Worm (Caenorhabditis elegans) whole organism, L2 larva: Measurements from ENCODE around the gene E04F6.6.
A peak's percentile ranks its signal among the peaks of the same experiment; 100 is the strongest.

ENCODE experiments used
- C34F6.9 ChIP-seq: fragments of 150-350 bp; optimal IDR thresholded peaks from 2 replicates; lab custom pipeline; 2014; ENCODE audit warnings: missing biosample characterization, missing genetic modification characterization
- F13H6.1 ChIP-seq: sonication (generic microtip); optimal IDR thresholded peaks from 2 replicates; lab custom pipeline; 2016; ENCODE audit warnings: missing genetic modification characterization, missing compliant biosample characterization
- R02D3.7 ChIP-seq: fragments of 150-350 bp; optimal IDR thresholded peaks from 2 replicates; lab custom pipeline; 2014; ENCODE audit warnings: missing biosample characterization, missing genetic modification characterization
- Y55F3AM.14 ChIP-seq: fragments of 200-800 bp; sonication (Bioruptor generic); optimal IDR thresholded peaks from 2 replicates; lab custom pipeline; 2018; ENCODE audit warnings: mild to moderate bottlenecking, missing genetic modification characterization, missing compliant biosample characterization
- ama-1 ChIP-seq: fragments of 150-350 bp; optimal IDR thresholded peaks from 2 replicates; lab custom pipeline; 2018; ENCODE audit warnings: inconsistent platforms
- blmp-1 ChIP-seq: sonication (generic microtip); optimal IDR thresholded peaks from 2 replicates; lab custom pipeline; 2017; ENCODE audit warnings: missing genetic modification characterization, mild to moderate bottlenecking, missing compliant biosample characterization, antibody characterized with exemption, moderate library complexity; ENCODE audit not compliant: insufficient read depth
- crh-2 ChIP-seq: sonication (generic microtip); optimal IDR thresholded peaks from 2 replicates; lab custom pipeline; 2017; ENCODE audit warnings: missing biosample characterization, missing genetic modification characterization
- dmd-4 ChIP-seq: sonication (generic microtip); optimal IDR thresholded peaks from 2 replicates; lab custom pipeline; 2017; ENCODE audit warnings: missing biosample characterization, missing genetic modification characterization
- elt-1 ChIP-seq: fragments of 150-350 bp; optimal IDR thresholded peaks from 2 replicates; lab custom pipeline; 2014; ENCODE audit warnings: missing biosample characterization, missing genetic modification characterization
- elt-3 ChIP-seq: sonication (generic microtip); optimal IDR thresholded peaks from 2 replicates; lab custom pipeline; 2017; ENCODE audit warnings: missing biosample characterization, missing genetic modification characterization
- fos-1 ChIP-seq: fragments of 150-350 bp; optimal IDR thresholded peaks from 2 replicates; lab custom pipeline; 2014; ENCODE audit warnings: missing biosample characterization, missing genetic modification characterization
- gmeb-1 ChIP-seq: fragments of 150-350 bp; optimal IDR thresholded peaks from 2 replicates; lab custom pipeline; 2014; ENCODE audit warnings: missing biosample characterization, missing genetic modification characterization
- lin-11 ChIP-seq: fragments of 150-350 bp; sonication (generic microtip); optimal IDR thresholded peaks from 2 replicates; lab custom pipeline; 2014; ENCODE audit warnings: missing biosample characterization, missing genetic modification characterization, inconsistent platforms, mixed read lengths
- lin-13 ChIP-seq: fragments of 150-350 bp; optimal IDR thresholded peaks from 2 replicates; lab custom pipeline; 2014; ENCODE audit warnings: missing biosample characterization, missing genetic modification reagents, missing genetic modification characterization
- lin-39 ChIP-seq: fragments of 150-350 bp; optimal IDR thresholded peaks from 2 replicates; lab custom pipeline; 2014; ENCODE audit warnings: missing biosample characterization, missing genetic modification reagents, missing genetic modification characterization
- lsy-2 ChIP-seq, 2 experiments: fragments of 150-350 bp in 1 of 2; sonication (generic microtip) in 1 of 2; optimal IDR thresholded peaks; 2 replicates each; lab custom pipeline; 2014 to 2017; ENCODE audit warnings: missing biosample characterization in 2 of 2, missing genetic modification characterization in 2 of 2
- mbf-1 ChIP-seq: sonication (generic microtip); optimal IDR thresholded peaks from 2 replicates; lab custom pipeline; 2017; ENCODE audit warnings: missing biosample characterization, missing genetic modification characterization
- nhr-11 ChIP-seq: fragments of 150-350 bp; optimal IDR thresholded peaks from 2 replicates; lab custom pipeline; 2014; ENCODE audit warnings: missing biosample characterization, missing genetic modification characterization
- nhr-12 ChIP-seq: fragments of 150-350 bp; optimal IDR thresholded peaks from 2 replicates; lab custom pipeline; 2014; ENCODE audit warnings: missing biosample characterization, missing genetic modification characterization
- nhr-129 ChIP-seq: fragments of 150-350 bp; optimal IDR thresholded peaks from 2 replicates; lab custom pipeline; 2014; ENCODE audit warnings: missing biosample characterization, missing genetic modification characterization
- nhr-237 ChIP-seq: fragments of 150-350 bp; optimal IDR thresholded peaks from 2 replicates; lab custom pipeline; 2014; ENCODE audit warnings: missing biosample characterization, missing genetic modification characterization
- nhr-25 ChIP-seq: fragments of 150-350 bp; sonication (generic microtip); optimal IDR thresholded peaks from 3 replicates; lab custom pipeline; 2014; ENCODE audit warnings: missing biosample characterization, missing genetic modification characterization
- nhr-77 ChIP-seq: fragments of 150-350 bp; optimal IDR thresholded peaks from 2 replicates; lab custom pipeline; 2014; ENCODE audit warnings: missing biosample characterization, missing genetic modification characterization
- peb-1 ChIP-seq: fragments of 150-350 bp; optimal IDR thresholded peaks from 2 replicates; lab custom pipeline; 2014; ENCODE audit warnings: missing biosample characterization, missing genetic modification characterization
- sem-4 ChIP-seq: fragments of 150-350 bp; optimal IDR thresholded peaks from 2 replicates; lab custom pipeline; 2014; ENCODE audit warnings: missing biosample characterization, missing genetic modification reagents, missing genetic modification characterization
- sma-3 ChIP-seq: sonication (generic microtip); optimal IDR thresholded peaks from 2 replicates; lab custom pipeline; 2016; ENCODE audit warnings: missing genetic modification reagents, missing genetic modification characterization, missing compliant biosample characterization
- sma-9 ChIP-seq, 2 experiments: fragments of 150-350 bp in 1 of 2; sonication (generic microtip) in 1 of 2; optimal IDR thresholded peaks; 2 replicates each; lab custom pipeline; 2014 to 2016; ENCODE audit warnings: missing genetic modification characterization in 2 of 2, mild to moderate bottlenecking in 1 of 2, missing biosample characterization in 1 of 2, missing compliant biosample characterization in 1 of 2, missing genetic modification reagents in 1 of 2, moderate library complexity in 1 of 2
- unc-55 ChIP-seq: fragments of 150-350 bp; sonication (generic microtip); optimal IDR thresholded peaks from 3 replicates; lab custom pipeline; 2014; ENCODE audit warnings: missing biosample characterization, missing genetic modification reagents, missing genetic modification characterization
- unc-62 ChIP-seq: fragments of 150-350 bp; optimal IDR thresholded peaks from 2 replicates; lab custom pipeline; 2014; ENCODE audit warnings: missing biosample characterization, missing genetic modification reagents, missing genetic modification characterization
- zag-1 ChIP-seq: fragments of 150-350 bp; optimal IDR thresholded peaks from 2 replicates; lab custom pipeline; 2014; ENCODE audit warnings: missing biosample characterization, missing genetic modification characterization
- ztf-1 ChIP-seq: fragments of 200-800 bp; sonication (Bioruptor generic); conservative IDR thresholded peaks from 2 replicates; pipeline ENCODE4 v1.3.6; 2022; ENCODE audit warnings: missing genetic modification characterization, missing compliant biosample characterization
- ztf-11 ChIP-seq: sonication (generic microtip); optimal IDR thresholded peaks from 2 replicates; lab custom pipeline; 2017; ENCODE audit warnings: missing biosample characterization, missing genetic modification characterization
- ztf-4 ChIP-seq: fragments of 150-350 bp; optimal IDR thresholded peaks from 2 replicates; lab custom pipeline; 2014; ENCODE audit warnings: missing biosample characterization, missing genetic modification characterization

The E04F6.6 gene

ce11 chrII:7182630-7183029 lies 16.7 kb downstream of the E04F6.6 start:
- TF ChIP-seq C34F6.9 (tag; lab: Kevin White, UChicago), result peak; percentile 64
- no peak for TF ChIP-seq blmp-1 (tag; lab: Kevin White, UChicago)
- TF ChIP-seq zag-1 (tag; lab: Kevin White, UChicago), result no peak
- no peak for TF ChIP-seq sma-3
- TF ChIP-seq unc-55 (GFP tag; lab: Kevin White, UChicago), result peak; percentile 50
- TF ChIP-seq crh-2 (tag; lab: Kevin White, UChicago), result peak; percentile 31
- TF ChIP-seq F13H6.1, result peak; percentile 18
- TF ChIP-seq nhr-129 (tag; lab: Kevin White, UChicago), result peak; percentile 12
- TF ChIP-seq lsy-2 (tag; optimal IDR thresholded peaks at IDR 0.05; lab: Kevin White, UChicago), result peak in 1 of 2 experiments; percentile 40
- TF ChIP-seq nhr-77 (tag; lab: Kevin White, UChicago), result no peak
- no peak for TF ChIP-seq elt-3 (tag; lab: Kevin White, UChicago)
- peak; percentile 31 for TF ChIP-seq lin-11 (tag; lab: Kevin White, UChicago)
- no peak for TF ChIP-seq nhr-12 (tag; lab: Kevin White, UChicago)
- no peak for TF ChIP-seq nhr-237 (tag; lab: Kevin White, UChicago)

ce11 chrII:7176108-7176507 lies 23.3 kb downstream of the E04F6.6 start:
- TF ChIP-seq peb-1 (tag; lab: Kevin White, UChicago), result no peak
- peak; percentile 0 for TF ChIP-seq C34F6.9 (tag; lab: Kevin White, UChicago)

ce11 chrII:7174843-7175242 lies 24.5 kb downstream of the E04F6.6 start, which contains the start of gene glc-4:
TSS of gene glc-4 (minus strand) at chrII:7174943.
- TF ChIP-seq R02D3.7 (tag; lab: Kevin White, UChicago) (no peak), peb-1 (tag; lab: Kevin White, UChicago) (no peak), lin-39 (tag; lab: Kevin White, UChicago) (no peak), mbf-1 (tag; lab: Kevin White, UChicago) (no peak), sem-4 (tag; lab: Kevin White, UChicago) (no peak), ama-1 (no peak)

- TF ChIP-seq gmeb-1 (tag; lab: Kevin White, UChicago) (no peak), dmd-4 (tag; lab: Kevin White, UChicago) (no peak), lin-13 (GFP tag; lab: Kevin White, UChicago) (no peak), nhr-25 (tag; lab: Kevin White, UChicago) (no peak), nhr-237 (tag; lab: Kevin White, UChicago) (no peak), ama-1 (no peak)
Observed at ce11 chrII:7171305-7171998, 27.9 kb downstream of the E04F6.6 start, which contains the start of gene dyf-13. TSS of gene dyf-13 (minus strand) at chrII:7171355.

ce11 chrII:7168712-7169111 lies 30.7 kb downstream of the E04F6.6 start, which contains the start of gene col-36:
TSS of gene col-36 (minus strand) at chrII:7168812.
- TF ChIP-seq unc-62 (GFP tag; lab: Kevin White, UChicago), result no peak
- TF ChIP-seq ztf-4 (tag; lab: Kevin White, UChicago), result no peak
- no peak for TF ChIP-seq lsy-2 (tag; optimal IDR thresholded peaks at IDR 0.05; lab: Kevin White, UChicago)
- TF ChIP-seq R02D3.7 (tag; lab: Kevin White, UChicago), result no peak
- no peak for TF ChIP-seq Y55F3AM.14 (GFP tag; lab: Kevin White, UChicago)
- TF ChIP-seq elt-1 (tag; lab: Kevin White, UChicago), result no peak
- no peak for TF ChIP-seq nhr-11
- TF ChIP-seq ztf-11 (tag; lab: Kevin White, UChicago), result no peak
- no peak for TF ChIP-seq peb-1 (tag; lab: Kevin White, UChicago)

- TF ChIP-seq fos-1 (tag; lab: Kevin White, UChicago), result peak; percentile 81
- TF ChIP-seq crh-2 (tag; lab: Kevin White, UChicago), result peak; percentile 21
- TF ChIP-seq ztf-1, result no peak
- peak; percentile 46 for TF ChIP-seq sma-9 (GFP tag; optimal IDR thresholded peaks at IDR 0.05; lab: Kevin White, UChicago)
- no peak for TF ChIP-seq sma-9 (tag; optimal IDR thresholded peaks at IDR 0.05; lab: Kevin White, UChicago)
- TF ChIP-seq, all 48 proteins: peak for 3
Observed at ce11 chrII:7166768-7167167, 32.6 kb downstream of the E04F6.6 start.
